Comparison of ENCODE assay signal across 1 fruit fly cellular context in the genomic region with DNA sequence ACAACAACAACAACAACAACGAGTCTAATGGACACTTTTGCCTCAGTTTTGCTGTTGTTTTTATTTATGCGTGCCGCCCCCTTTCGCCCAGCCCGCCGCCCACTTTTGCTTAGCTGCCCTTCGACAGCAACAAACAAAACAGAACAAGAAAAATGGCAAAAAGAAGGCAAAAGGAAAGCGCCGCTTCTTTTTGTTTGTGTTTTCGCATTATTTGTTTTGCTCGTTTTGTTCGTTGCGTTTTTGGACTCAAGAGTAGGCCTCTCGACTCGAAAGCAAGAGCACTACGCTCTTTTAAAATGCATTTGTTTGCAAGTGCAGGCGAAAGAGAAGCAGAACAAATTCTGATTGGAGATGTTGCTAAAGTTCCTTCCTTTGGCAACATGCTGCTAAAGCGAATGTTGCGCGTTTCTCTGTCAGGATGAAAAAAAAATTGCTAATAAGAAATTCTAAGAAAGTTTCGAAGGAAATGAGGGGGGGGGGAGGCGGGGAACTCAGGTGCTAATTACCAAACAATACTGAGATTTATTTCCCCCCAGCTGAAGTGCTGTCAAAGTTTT.
A peak's percentile ranks its signal among the peaks of the same experiment; 100 is the strongest.
TF ChIP-seq lines count a peak whose summit lies in the region.

No protein-coding gene starts in this region.

TF ChIP-seq in whole organism, prepupa, 60 proteins besides CTCF, POLR2A, EP300 and RAD21 (continued from another document):
- TF ChIP-seq CG31627 (GFP tag; optimal IDR thresholded peaks at IDR 0.05; lab: Kevin White, UChicago) = no peak
- peak; percentile 56 to 68 for TF ChIP-seq salr (GFP tag; optimal IDR thresholded peaks at IDR 0.05; lab: Kevin White, UChicago)
- TF ChIP-seq CG9139 (GFP tag; optimal IDR thresholded peaks at IDR 0.05; lab: Kevin White, UChicago) = peak; percentile 90
- TF ChIP-seq CG3032 (tag; optimal IDR thresholded peaks at IDR 0.05; lab: Kevin White, UChicago) = peak; percentile 82
- peak; percentile 87 for TF ChIP-seq CG6808 (GFP tag; optimal IDR thresholded peaks at IDR 0.05; lab: Kevin White, UChicago)
- TF ChIP-seq CG6854 (GFP tag; optimal IDR thresholded peaks at IDR 0.05; lab: Kevin White, UChicago) = peak; percentile 82
- TF ChIP-seq CG1621 (tag; optimal IDR thresholded peaks at IDR 0.05; lab: Kevin White, UChicago) = peak; percentile 87
- no peak for TF ChIP-seq Hr4 (GFP tag; optimal IDR thresholded peaks at IDR 0.05; lab: Kevin White, UChicago)
- no peak for TF ChIP-seq Hr38 (GFP tag; optimal IDR thresholded peaks at IDR 0.05; lab: Kevin White, UChicago)
- TF ChIP-seq Sox14 (GFP tag; optimal IDR thresholded peaks at IDR 0.05; lab: Kevin White, UChicago) = no peak
- peak; percentile 80 for TF ChIP-seq CG6276 (GFP tag; optimal IDR thresholded peaks at IDR 0.05; lab: Kevin White, UChicago)
- peak; percentile 20 for TF ChIP-seq pdm3 (GFP tag; optimal IDR thresholded peaks at IDR 0.05; lab: Kevin White, UChicago)
- TF ChIP-seq CG11294 (GFP tag; IDR thresholded peaks at IDR 0.05; lab: Robert Waterston, UW) = no peak; the same call in 1 of the 2 replicates
- no peak for TF ChIP-seq cyc (GFP tag; optimal IDR thresholded peaks at IDR 0.05; lab: Kevin White, UChicago)
- peak; percentile 47 for TF ChIP-seq Eip75B (GFP tag; optimal IDR thresholded peaks at IDR 0.05; lab: Kevin White, UChicago)
- TF ChIP-seq Ets21C (GFP tag; optimal IDR thresholded peaks at IDR 0.05; lab: Kevin White, UChicago) = no peak
- TF ChIP-seq CG10669 (GFP tag; optimal IDR thresholded peaks at IDR 0.05; lab: Kevin White, UChicago) = peak; percentile 79
- TF ChIP-seq net (GFP tag; optimal IDR thresholded peaks at IDR 0.05; lab: Kevin White, UChicago) = peak; percentile 68
- peak; percentile 53 for TF ChIP-seq achi (GFP tag; optimal IDR thresholded peaks at IDR 0.05; lab: Kevin White, UChicago)
- TF ChIP-seq CG6163 (GFP tag; IDR thresholded peaks at IDR 0.05; lab: Robert Waterston, UW) = peak; percentile 95
- peak; percentile 80 for TF ChIP-seq CG8119 (GFP tag; IDR thresholded peaks at IDR 0.05; lab: Robert Waterston, UW)
- peak; percentile 44 for TF ChIP-seq CG32006 (GFP tag; optimal IDR thresholded peaks at IDR 0.05; lab: Kevin White, UChicago)
- no peak for TF ChIP-seq OdsH (GFP tag; optimal IDR thresholded peaks at IDR 0.05; lab: Kevin White, UChicago)
- TF ChIP-seq acj6 (GFP tag; optimal IDR thresholded peaks at IDR 0.05; lab: Kevin White, UChicago) = no peak
- TF ChIP-seq Sox102F (GFP tag; optimal IDR thresholded peaks at IDR 0.05; lab: Kevin White, UChicago) = peak; percentile 27
- TF ChIP-seq CG8319 (GFP tag; optimal IDR thresholded peaks at IDR 0.05; lab: Kevin White, UChicago) = no peak
- TF ChIP-seq lz (GFP tag; optimal IDR thresholded peaks at IDR 0.05; lab: Kevin White, UChicago) = no peak
- TF ChIP-seq Hr39 (GFP tag; optimal IDR thresholded peaks at IDR 0.05; lab: Kevin White, UChicago) = no peak
- TF ChIP-seq CG11762 (GFP tag; optimal IDR thresholded peaks at IDR 0.05; lab: Kevin White, UChicago; ENCODE audit: insufficient read depth) = peak; percentile 15
- TF ChIP-seq CG4318 (GFP tag; optimal IDR thresholded peaks at IDR 0.05; lab: Kevin White, UChicago) = no peak
- TF ChIP-seq CG34406 (GFP tag; optimal IDR thresholded peaks at IDR 0.05; lab: Kevin White, UChicago) = peak; percentile 32
- peak; percentile 43 for TF ChIP-seq CG8632 (GFP tag; optimal IDR thresholded peaks at IDR 0.05; lab: Kevin White, UChicago)
- no peak for TF ChIP-seq fkh (GFP tag; optimal IDR thresholded peaks at IDR 0.05; lab: Kevin White, UChicago)
- peak; percentile 69 for TF ChIP-seq CG7368 (GFP tag; optimal IDR thresholded peaks at IDR 0.05; lab: Kevin White, UChicago)
- TF ChIP-seq Met (GFP tag; optimal IDR thresholded peaks at IDR 0.05; lab: Kevin White, UChicago) = peak; percentile 16
